Fruit fly (Drosophila melanogaster): Measurements from ENCODE around the gene Doc3.
A peak's percentile ranks its signal among the peaks of the same experiment; 100 is the strongest.

The Doc3 gene

DNA sequence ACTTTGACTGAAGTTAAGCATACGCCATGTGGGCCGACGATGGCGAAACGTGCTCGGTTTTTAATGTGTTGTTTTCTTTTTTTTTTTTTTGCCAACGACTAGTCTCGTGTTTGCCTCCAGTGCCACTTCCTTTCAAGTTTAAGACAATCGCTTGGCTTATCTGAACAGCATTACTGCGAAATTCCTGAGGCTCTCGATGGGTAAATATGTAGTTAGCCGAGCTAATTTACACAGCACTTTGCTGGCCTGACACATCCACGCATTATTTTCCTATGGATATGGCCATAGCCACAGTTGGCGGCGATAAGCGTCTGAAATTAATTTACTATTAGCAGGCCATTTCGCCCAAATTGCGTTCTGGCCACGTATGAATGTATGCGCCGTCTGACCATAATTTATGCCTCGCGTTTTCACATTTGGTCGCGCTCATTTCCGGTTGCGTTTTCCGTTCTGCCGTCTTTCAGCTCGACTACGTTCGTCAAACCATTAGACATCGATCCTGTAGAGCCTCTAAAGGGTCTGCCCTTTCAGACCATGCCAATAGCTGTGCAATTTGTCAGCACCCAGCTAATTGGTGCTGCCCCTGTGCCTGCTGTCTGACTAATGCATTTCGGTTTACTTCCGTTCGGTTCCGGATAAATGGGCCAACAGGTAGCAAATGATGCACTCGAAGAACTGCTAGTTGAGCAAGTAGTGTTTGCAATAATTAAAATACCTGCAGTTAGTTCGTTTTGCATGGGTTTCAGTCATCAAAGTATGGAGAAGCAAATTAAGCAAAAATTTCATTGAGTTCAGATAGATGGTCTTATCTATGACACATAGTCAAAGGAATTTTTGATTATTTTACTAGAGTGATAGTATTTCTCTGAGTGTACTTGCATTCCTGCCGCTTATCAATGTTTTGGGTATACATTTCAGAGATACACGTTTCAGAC lies 15.7 kb downstream of the Doc3 start (continued):
- TF ChIP-seq chif (GFP tag; optimal IDR thresholded peaks at IDR 0.05) (peak in 1 of 2 experiments; percentile 24), Ets97D (GFP tag; optimal IDR thresholded peaks at IDR 0.05) (no peak), Fer3 (tag; optimal IDR thresholded peaks at IDR 0.05) (no peak), btn (GFP tag; optimal IDR thresholded peaks at IDR 0.05) (no peak), CG10321 (GFP tag; IDR thresholded peaks at IDR 0.05) (no peak), CG12155 (GFP tag; optimal IDR thresholded peaks at IDR 0.05) (no peak), zfh1 (GFP tag; IDR thresholded peaks at IDR 0.05) (peak; percentile 50; the same call in 1 of the 3 replicates), rib (GFP tag; IDR thresholded peaks at IDR 0.05) (no peak), Rfx (GFP tag; IDR thresholded peaks at IDR 0.05) (peak; percentile 50; the same call in 1 of the 2 replicates), HLH3B (GFP tag; IDR thresholded peaks at IDR 0.05) (no peak), grn (GFP tag; optimal IDR thresholded peaks at IDR 0.05) (no peak), CG18476 (GFP tag; optimal IDR thresholded peaks at IDR 0.05) (no peak), HLHmδ (GFP tag; optimal IDR thresholded peaks at IDR 0.05) (no peak), fru (optimal IDR thresholded peaks at IDR 0.05) (no peak), ac (GFP tag; optimal IDR thresholded peaks at IDR 0.05) (peak; percentile 27), Eip74EF (GFP tag; optimal IDR thresholded peaks at IDR 0.05) (no peak), dmrt11E (tag; optimal IDR thresholded peaks at IDR 0.05) (peak; percentile 26), caup (GFP tag; optimal IDR thresholded peaks at IDR 0.05; ENCODE audit: severe bottlenecking) (peak; percentile 23), prd (optimal IDR thresholded peaks at IDR 0.05) (no peak), prd (GFP tag; IDR thresholded peaks at IDR 0.05) (peak; percentile 81), pita (GFP tag; optimal IDR thresholded peaks at IDR 0.05) (no peak), ara (GFP tag; IDR thresholded peaks at IDR 0.05) (no peak), Elba2 (GFP tag; optimal IDR thresholded peaks at IDR 0.05) (peak; percentile 62), CG15514 (GFP tag; optimal IDR thresholded peaks at IDR 0.05) (no peak), pfk (GFP tag; optimal IDR thresholded peaks at IDR 0.05) (no peak), CG14860 (GFP tag; IDR thresholded peaks at IDR 0.05; ENCODE audit: partially characterized antibody) (no peak), lola (GFP tag; optimal IDR thresholded peaks at IDR 0.05) (peak in 1 of 3 experiments; percentile 28), CG17186 (GFP tag; optimal IDR thresholded peaks at IDR 0.05) (no peak), run (tag; optimal IDR thresholded peaks at IDR 0.05) (no peak), zen (tag; optimal IDR thresholded peaks at IDR 0.05) (peak; percentile 98), crc (GFP tag; optimal IDR thresholded peaks at IDR 0.05) (no peak), CG13424 (tag; optimal IDR thresholded peaks at IDR 0.05) (no peak), Neu2 (GFP tag; optimal IDR thresholded peaks at IDR 0.05; ENCODE audit: borderline replicate concordance) (peak; percentile 34), Dbx (GFP tag; IDR thresholded peaks at IDR 0.05) (0 out of 3 replicates have a peak, but pooled peaks have one; percentile 17), eyg (GFP tag; optimal IDR thresholded peaks at IDR 0.05) (no peak), gt (GFP tag; IDR thresholded peaks at IDR 0.05) (no peak), phol (tag; optimal IDR thresholded peaks at IDR 0.05) (no peak), Adf1 (GFP tag; IDR thresholded peaks at IDR 0.05) (no peak), tup (GFP tag; optimal IDR thresholded peaks at IDR 0.05) (peak; percentile 8), salm (tag; optimal IDR thresholded peaks at IDR 0.05) (no peak), Lpt (GFP tag; optimal IDR thresholded peaks at IDR 0.05) (no peak), ap (GFP tag; IDR thresholded peaks at IDR 0.05) (no peak), Gsc (GFP tag; IDR thresholded peaks at IDR 0.05) (no peak), dm (GFP tag; optimal IDR thresholded peaks at IDR 0.05) (no peak), sim (GFP tag; IDR thresholded peaks at IDR 0.05) (no peak), unpg (GFP tag; optimal IDR thresholded peaks at IDR 0.05) (no peak), CG11560 (tag; IDR thresholded peaks at IDR 0.05) (no peak), CG2678 (tag; optimal IDR thresholded peaks at IDR 0.05) (peak; percentile 16), Med (GFP tag) (peak; percentile 67)

All from whole organism, embryonic.